Worm (Caenorhabditis elegans): ENCODE results near the gene usp-14.

- TF ChIP-seq flt-1 (GFP tag; IDR thresholded peaks at IDR 0.05) (no peak), T22C8.4 (GFP tag; IDR thresholded peaks at IDR 0.05) (no peak), ztf-23 (GFP tag; IDR thresholded peaks at IDR 0.05) (no peak), cog-1 (tag; optimal IDR thresholded peaks at IDR 0.05) (no peak), klf-2 (GFP tag; conservative IDR thresholded peaks at IDR 0.05) (no peak), ref-1 (GFP tag; conservative IDR thresholded peaks at IDR 0.05) (no peak)
Measured at ce11 chrII:14525013-14525412, 36.5 kb upstream of the usp-14 start, which contains the start of gene F57C2.4.
